Worm (Caenorhabditis elegans) whole organism, young adult: ENCODE data around the gene sri-48.

Experiments
- B0261.1 ChIP-seq: sonication (generic microtip); optimal IDR thresholded peaks from 2 replicates; lab custom pipeline; 2016; ENCODE audit warnings: mild to moderate bottlenecking, missing genetic modification characterization, moderate library complexity, missing compliant biosample characterization
- F10E7.11 ChIP-seq: sonication (generic microtip); optimal IDR thresholded peaks from 2 replicates; lab custom pipeline; 2017; ENCODE audit warnings: mild to moderate bottlenecking, missing genetic modification characterization, moderate library complexity, missing compliant biosample characterization
- F33H1.4 ChIP-seq: fragments of 200-800 bp; sonication (Bioruptor generic); IDR thresholded peaks from 2 replicates; pipeline ENCODE4 v1.3.6; 2022; ENCODE audit warnings: missing genetic modification reagents, missing genetic modification characterization, missing compliant biosample characterization
- F55B11.4 ChIP-seq: sonication (generic microtip); optimal IDR thresholded peaks from 2 replicates; lab custom pipeline; 2016; ENCODE audit warnings: missing compliant biosample characterization, missing genetic modification characterization, borderline replicate concordance; ENCODE audit not compliant: insufficient read depth
- F57A8.1 ChIP-seq: fragments of 200-800 bp; sonication (Bioruptor generic); optimal IDR thresholded peaks from 2 replicates; lab custom pipeline; 2018; ENCODE audit warnings: mild to moderate bottlenecking, missing genetic modification characterization, moderate library complexity, missing compliant biosample characterization
- T07F8.4 ChIP-seq: sonication (generic microtip); optimal IDR thresholded peaks from 2 replicates; lab custom pipeline; 2016; ENCODE audit warnings: mild to moderate bottlenecking, missing genetic modification characterization, moderate library complexity, missing compliant biosample characterization
- Y53F4B.3 ChIP-seq: fragments of 200-800 bp; sonication (Bioruptor generic); IDR thresholded peaks from 2 replicates; pipeline ENCODE4 v1.3.6; 2022; ENCODE audit warnings: missing genetic modification reagents, missing genetic modification characterization, missing compliant biosample characterization
- Y53G8AR.9 ChIP-seq: fragments of 200-800 bp; sonication (Bioruptor generic); conservative IDR thresholded peaks from 2 replicates; pipeline ENCODE4 v1.3.6; 2022; ENCODE audit warnings: missing genetic modification reagents, missing genetic modification characterization, missing compliant biosample characterization
- akir-1 ChIP-seq: fragments of 200-800 bp; sonication (Bioruptor generic); optimal IDR thresholded peaks from 2 replicates; lab custom pipeline; 2018; ENCODE audit warnings: mild to moderate bottlenecking, missing genetic modification characterization, moderate library complexity, missing compliant biosample characterization
- aptf-2 ChIP-seq: fragments of 200-800 bp; sonication (Bioruptor generic); conservative IDR thresholded peaks from 2 replicates; pipeline ENCODE4 v1.3.6; 2022; ENCODE audit warnings: missing genetic modification reagents, missing genetic modification characterization, missing compliant biosample characterization
- aptf-3 ChIP-seq: fragments of 200-800 bp; sonication (Bioruptor generic); IDR thresholded peaks from 2 replicates; pipeline ENCODE4 v1.3.6; 2022; ENCODE audit warnings: missing genetic modification characterization, missing compliant biosample characterization
- atf-7 ChIP-seq: sonication (generic microtip); optimal IDR thresholded peaks from 2 replicates; lab custom pipeline; 2017; ENCODE audit warnings: mild to moderate bottlenecking, missing genetic modification characterization, missing compliant biosample characterization
- attf-5 ChIP-seq: fragments of 200-800 bp; sonication (Bioruptor generic); optimal IDR thresholded peaks from 2 replicates; lab custom pipeline; 2018; ENCODE audit warnings: mild to moderate bottlenecking, missing genetic modification characterization, missing compliant biosample characterization
- bed-2 ChIP-seq: fragments of 200-800 bp; sonication (Bioruptor generic); IDR thresholded peaks from 2 replicates; pipeline ENCODE4 v1.3.6; 2022; ENCODE audit warnings: missing genetic modification reagents, missing genetic modification characterization, missing compliant biosample characterization
- cebp-1 ChIP-seq, 2 experiments: fragments of 200-800 bp in 1 of 2; sonication (Bioruptor generic) in 1 of 2; sonication (generic microtip) in 1 of 2; IDR thresholded peaks in 1 of 2; optimal IDR thresholded peaks in 1 of 2; 2 replicates each; pipeline versions ENCODE4 v1.3.6 to Lab custom; 2017 to 2022; ENCODE audit warnings: missing compliant biosample characterization in 2 of 2, missing genetic modification characterization in 2 of 2, mild to moderate bottlenecking in 1 of 2, missing genetic modification reagents in 1 of 2, moderate library complexity in 1 of 2
- ceh-40 ChIP-seq: fragments of 200-800 bp; sonication (Bioruptor generic); IDR thresholded peaks from 2 replicates; pipeline ENCODE4 v1.3.6; 2022; ENCODE audit warnings: missing genetic modification characterization, missing compliant biosample characterization
- ceh-79 ChIP-seq: sonication (generic microtip); optimal IDR thresholded peaks from 2 replicates; lab custom pipeline; 2017; ENCODE audit warnings: mild to moderate bottlenecking, missing genetic modification characterization, missing compliant biosample characterization
- chd-7 ChIP-seq: sonication (generic microtip); optimal IDR thresholded peaks from 2 replicates; lab custom pipeline; 2016; ENCODE audit warnings: mild to moderate bottlenecking, missing genetic modification characterization, moderate library complexity, missing compliant biosample characterization
- egl-44 ChIP-seq: fragments of 200-800 bp; sonication (Bioruptor generic); IDR thresholded peaks from 2 replicates; pipeline ENCODE4 v1.3.6; 2022; ENCODE audit warnings: missing genetic modification reagents, missing genetic modification characterization, missing compliant biosample characterization
- lin-26 ChIP-seq: fragments of 200-800 bp; sonication (Bioruptor generic); IDR thresholded peaks from 2 replicates; pipeline ENCODE4 v1.3.6; 2022; ENCODE audit warnings: missing genetic modification reagents, missing genetic modification characterization, missing compliant biosample characterization
- nfya-1 ChIP-seq: sonication (generic microtip); optimal IDR thresholded peaks from 2 replicates; lab custom pipeline; 2017; ENCODE audit warnings: antibody characterized with exemption, missing compliant biosample characterization, missing genetic modification characterization, borderline replicate concordance; ENCODE audit not compliant: insufficient read depth
- nfya-2 ChIP-seq: fragments of 200-800 bp; sonication (Bioruptor generic); IDR thresholded peaks from 2 replicates; pipeline ENCODE4 v1.3.6; 2022; ENCODE audit warnings: missing genetic modification reagents, missing genetic modification characterization, missing compliant biosample characterization
- nhr-80 ChIP-seq: sonication (generic microtip); optimal IDR thresholded peaks from 2 replicates; lab custom pipeline; 2016; ENCODE audit warnings: missing genetic modification characterization, missing compliant biosample characterization
- nhr-90 ChIP-seq: sonication (generic microtip); optimal IDR thresholded peaks from 2 replicates; lab custom pipeline; 2016; ENCODE audit warnings: missing genotype, mild to moderate bottlenecking, missing genetic modification characterization, missing compliant biosample characterization
- rpc-1 ChIP-seq, 2 experiments: fragments of 150-350 bp in 1 of 2; sonication (generic microtip) in 1 of 2; optimal IDR thresholded peaks; 2 replicates each; lab custom pipeline; 2014 to 2018; ENCODE audit warnings: missing biosample characterization in 1 of 2, missing genetic modification characterization in 1 of 2, missing genetic modification reagents in 1 of 2, missing genotype in 1 of 2
- sdz-38 ChIP-seq: sonication (generic microtip); optimal IDR thresholded peaks from 2 replicates; lab custom pipeline; 2016; ENCODE audit warnings: missing genotype, missing genetic modification characterization, missing compliant biosample characterization
- sea-2 ChIP-seq: fragments of 200-800 bp; sonication (Bioruptor generic); IDR thresholded peaks from 2 replicates; pipeline ENCODE4 v1.3.6; 2022; ENCODE audit warnings: missing genetic modification characterization, missing compliant biosample characterization
- snpc-1.3 ChIP-seq: sonication (generic microtip); optimal IDR thresholded peaks from 2 replicates; lab custom pipeline; 2017; ENCODE audit warnings: missing genetic modification characterization, mild to moderate bottlenecking, missing compliant biosample characterization, antibody characterized with exemption, moderate library complexity, missing genotype, missing genetic modification reagents; ENCODE audit not compliant: insufficient read depth
- ztf-25 ChIP-seq: fragments of 200-800 bp; sonication (Bioruptor generic); IDR thresholded peaks from 2 replicates; pipeline ENCODE4 v1.3.6; 2022; ENCODE audit warnings: missing genetic modification reagents, missing genetic modification characterization, missing compliant biosample characterization

sri-48 gene

ce11 chrII:3237038-3237521 lies 35.9 kb upstream of the sri-48 start, which contains the start of the genes srz-67 and C17F4.11 (continued):
- TF ChIP-seq snpc-1.3 (tag; lab: Kevin White, UChicago) (no peak), ztf-25 (GFP tag; lab: Robert Waterston, UW) (no peak), Y53G8AR.9 (GFP tag; lab: Robert Waterston, UW) (no peak), Y53F4B.3 (GFP tag; lab: Robert Waterston, UW) (no peak)

- TF ChIP-seq F10E7.11 (tag; lab: Kevin White, UChicago) (no peak), sdz-38 (tag; lab: Kevin White, UChicago) (no peak), nfya-1 (tag; lab: Kevin White, UChicago) (no peak), nfya-2 (no peak), bed-2 (GFP tag; lab: Robert Waterston, UW) (no peak)
Measured at ce11 chrII:3234725-3235124, 33.6 kb upstream of the sri-48 start, which contains the start of gene C17F4.8. C17F4.8 (minus strand) TSS chrII:3234825.

- TF ChIP-seq F33H1.4 (no peak), attf-5 (GFP tag; lab: Kevin White, UChicago) (no peak), lin-26 (GFP tag; lab: Robert Waterston, UW) (no peak), Y53G8AR.9 (GFP tag; lab: Robert Waterston, UW) (no peak), sea-2 (no peak), cebp-1 (GFP tag; IDR thresholded peaks at IDR 0.05; lab: Robert Waterston, UW) (no peak), cebp-1 (tag; optimal IDR thresholded peaks at IDR 0.05; lab: Kevin White, UChicago) (no peak), B0261.1 (tag; lab: Kevin White, UChicago) (no peak), chd-7 (tag; lab: Kevin White, UChicago) (no peak), nfya-2 (no peak), egl-44 (GFP tag; lab: Robert Waterston, UW) (no peak), F57A8.1 (GFP tag; lab: Kevin White, UChicago) (no peak), ceh-40 (GFP tag; lab: Robert Waterston, UW) (no peak)
- TF ChIP-seq, all 124 proteins: peak for 0
Measured at ce11 chrII:3230422-3230821, 29.3 kb upstream of the sri-48 start, which contains the start of gene srh-297. srh-297 (minus strand) TSS chrII:3230522.

ce11 chrII:3225780-3226179 lies 24.6 kb upstream of the sri-48 start, which contains the start of gene ZC239.17:
ZC239.17 (minus strand) TSS chrII:3225880.
- TF ChIP-seq aptf-2 (GFP tag; lab: Robert Waterston, UW) (no peak), atf-7 (tag; lab: Kevin White, UChicago) (no peak), aptf-3 (GFP tag; lab: Robert Waterston, UW) (no peak), attf-5 (GFP tag; lab: Kevin White, UChicago) (no peak), sdz-38 (tag; lab: Kevin White, UChicago) (no peak), F55B11.4 (no peak), akir-1 (no peak), rpc-1 (optimal IDR thresholded peaks at IDR 0.05; lab: Kevin White, UChicago) (no peak), rpc-1 (tag; optimal IDR thresholded peaks at IDR 0.05; lab: Kevin White, UChicago) (no peak), ceh-79 (tag; lab: Kevin White, UChicago) (no peak)

ce11 chrII:3225200-3225599 lies 24.1 kb upstream of the sri-48 start, which contains the start of gene ZC239.16:
ZC239.16 (minus strand) TSS chrII:3225319.
- peak; percentile 13 for TF ChIP-seq nhr-80 (tag; lab: Kevin White, UChicago)
- TF ChIP-seq nhr-90: no peak
- no peak for TF ChIP-seq T07F8.4
